Fruit fly (Drosophila melanogaster) whole organism, embryonic: ENCODE results near the gene CG2611.

Source experiments
- CG13894 ChIP-seq: fragments of 200-800 bp; sonication (Bioruptor generic); optimal IDR thresholded peaks from 3 replicates; lab custom pipeline; 2018; ENCODE audit warnings: missing biosample characterization, mild to moderate bottlenecking, missing genetic modification characterization, moderate library complexity
- CG9876 ChIP-seq: fragments of 200-800 bp; sonication (Bioruptor generic); optimal IDR thresholded peaks from 2 replicates; lab custom pipeline; 2016; ENCODE audit warnings: missing biosample characterization, missing genetic modification characterization
- pros ChIP-seq: fragments of 200-800 bp; sonication (Bioruptor generic); optimal IDR thresholded peaks from 3 replicates; lab custom pipeline; 2019; ENCODE audit warnings: missing biosample characterization, mild to moderate bottlenecking, missing genetic modification characterization, moderate library complexity

- TF ChIP-seq CG13894 (tag; lab: Kevin White, UChicago): no peak
- no peak for TF ChIP-seq CG9876 (GFP tag; lab: Kevin White, UChicago)
- no peak for TF ChIP-seq pros (GFP tag; lab: Kevin White, UChicago)
Measured at dm6 chr2L:20648612-20649011, 1.4 kb upstream of the CG2611 start, which contains the start of gene CG18810.
